Fruit fly (Drosophila melanogaster) Kc167 (cell line): ENCODE results near the gene CG5861.

Source experiments
- Myc ChIP-seq: fragments of >200 bp; optimal IDR thresholded peaks from 2 replicates; lab custom pipeline; 2017; ENCODE audit warnings: missing external identifiers
- Sin3A ChIP-seq: fragments of >200 bp; optimal IDR thresholded peaks from 2 replicates; lab custom pipeline; 2018; ENCODE audit warnings: missing external identifiers
- h ChIP-seq: fragments of >200 bp; optimal IDR thresholded peaks from 3 replicates; lab custom pipeline; 2018; ENCODE audit warnings: missing external identifiers
- psq ChIP-seq: fragments of >200 bp; optimal IDR thresholded peaks from 2 replicates; lab custom pipeline; 2017; ENCODE audit warnings: missing external identifiers

DNA sequence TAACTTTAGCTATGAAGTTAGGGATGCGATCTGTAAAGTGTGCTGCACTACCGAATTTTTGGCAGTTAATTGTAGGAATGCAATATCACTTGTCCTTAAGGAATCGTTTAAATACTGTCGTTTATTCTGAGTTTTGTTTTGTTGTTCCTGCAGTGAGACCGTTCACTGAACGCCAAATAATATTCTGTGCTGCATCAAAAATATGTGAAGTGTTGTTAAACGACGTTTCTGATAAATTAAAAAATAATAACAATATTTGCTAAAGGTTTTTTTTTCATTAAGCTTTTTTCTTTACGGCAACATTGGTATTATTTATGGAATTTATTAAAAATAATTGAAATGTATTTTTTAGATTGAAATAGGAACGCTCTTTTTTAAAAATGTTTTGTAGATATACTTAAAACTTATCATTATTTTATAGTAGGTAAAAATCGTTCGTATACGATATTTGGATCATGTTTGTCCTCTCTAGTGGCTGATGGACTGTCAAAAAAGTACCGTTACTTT, 4.3 kb downstream of the CG5861 start, which contains the start of gene GMF:
- no peak for TF ChIP-seq Sin3A (lab: Kevin White, UChicago)
- TF ChIP-seq h (lab: Kevin White, UChicago): no peak
- no peak for TF ChIP-seq psq (lab: Kevin White, UChicago)
- no peak for TF ChIP-seq Myc (lab: Kevin White, UChicago)
